Worm (Caenorhabditis elegans) whole organism, L4 larva: Measurements from ENCODE around the gene rnp-7.

Source experiments
- D1046.2 ChIP-seq: fragments of 200-800 bp; sonication (Bioruptor generic); IDR thresholded peaks from 2 replicates; pipeline ENCODE4 v1.3.6; 2022; ENCODE audit warnings: missing genetic modification characterization, missing compliant biosample characterization
- F37D6.2 ChIP-seq: sonication (generic microtip); optimal IDR thresholded peaks from 2 replicates; lab custom pipeline; 2016; ENCODE audit warnings: mild to moderate bottlenecking, missing genetic modification characterization, missing compliant biosample characterization
- T20F7.1 ChIP-seq: fragments of 200-800 bp; sonication (Bioruptor generic); optimal IDR thresholded peaks from 2 replicates; lab custom pipeline; 2018; ENCODE audit warnings: mild to moderate bottlenecking, missing genetic modification characterization, missing compliant biosample characterization
- Y5F2A.4 ChIP-seq: fragments of 200-800 bp; sonication (Bioruptor generic); optimal IDR thresholded peaks from 2 replicates; lab custom pipeline; 2018; ENCODE audit warnings: mild to moderate bottlenecking, missing genetic modification characterization, missing compliant biosample characterization
- ZK337.2 ChIP-seq: fragments of 200-800 bp; sonication (Bioruptor generic); IDR thresholded peaks from 2 replicates; pipeline ENCODE4 v1.3.6; 2022; ENCODE audit warnings: missing genetic modification reagents, missing genetic modification characterization, missing compliant biosample characterization
- aly-2 ChIP-seq: sonication (generic microtip); optimal IDR thresholded peaks from 2 replicates; lab custom pipeline; 2018; ENCODE audit warnings: missing biosample characterization, missing genetic modification characterization
- ama-1 ChIP-seq: fragments of 150-350 bp; optimal IDR thresholded peaks from 2 replicates; lab custom pipeline; 2014; ENCODE audit warnings: inconsistent platforms, mixed read lengths
- arid-1 ChIP-seq: fragments of 200-800 bp; sonication (Bioruptor generic); conservative IDR thresholded peaks from 2 replicates; pipeline ENCODE4 v1.3.6; 2022; ENCODE audit warnings: missing genetic modification reagents, missing genetic modification characterization, missing compliant biosample characterization
- ceh-20 ChIP-seq: fragments of 200-800 bp; sonication (Bioruptor generic); IDR thresholded peaks from 2 replicates; pipeline ENCODE4 v1.3.6; 2022; ENCODE audit warnings: missing genetic modification reagents, missing genetic modification characterization, missing compliant biosample characterization
- ceh-28 ChIP-seq: fragments of 150-350 bp; optimal IDR thresholded peaks from 2 replicates; lab custom pipeline; 2014; ENCODE audit warnings: missing biosample characterization, missing genetic modification reagents, missing genetic modification characterization
- ceh-32 ChIP-seq: sonication (generic microtip); optimal IDR thresholded peaks from 2 replicates; lab custom pipeline; 2016; ENCODE audit warnings: mild to moderate bottlenecking, missing genetic modification characterization, missing compliant biosample characterization; ENCODE audit not compliant: poor library complexity
- ceh-82 ChIP-seq: sonication (generic microtip); optimal IDR thresholded peaks from 2 replicates; lab custom pipeline; 2017; ENCODE audit warnings: missing biosample characterization, missing genetic modification characterization
- cey-2 ChIP-seq: sonication (generic microtip); optimal IDR thresholded peaks from 3 replicates; lab custom pipeline; 2017; ENCODE audit warnings: missing genetic modification characterization, mild to moderate bottlenecking, missing compliant biosample characterization, antibody characterized with exemption, borderline replicate concordance; ENCODE audit not compliant: insufficient read depth
- ctbp-1 ChIP-seq: fragments of 200-800 bp; sonication (Bioruptor generic); IDR thresholded peaks from 2 replicates; pipeline ENCODE4 v1.3.6; 2022; ENCODE audit warnings: missing genetic modification reagents, missing genetic modification characterization, missing compliant biosample characterization
- dmd-6 ChIP-seq: fragments of 200-800 bp; sonication (Bioruptor generic); IDR thresholded peaks from 2 replicates; pipeline ENCODE4 v1.3.6; 2022; ENCODE audit warnings: missing genetic modification reagents, missing genetic modification characterization, missing compliant biosample characterization
- dmd-8 ChIP-seq: fragments of 200-800 bp; sonication (Bioruptor generic); IDR thresholded peaks from 2 replicates; pipeline ENCODE4 v1.3.6; 2022; ENCODE audit warnings: missing genetic modification characterization, missing compliant biosample characterization
- dpl-1 ChIP-seq: fragments of 150-350 bp; optimal IDR thresholded peaks from 2 replicates; lab custom pipeline; 2014; ENCODE audit warnings: missing biosample characterization, missing genetic modification reagents, missing genetic modification characterization
- dve-1 ChIP-seq: sonication (generic microtip); optimal IDR thresholded peaks from 2 replicates; lab custom pipeline; 2017; ENCODE audit warnings: antibody characterized with exemption, mild to moderate bottlenecking, missing genetic modification characterization, missing compliant biosample characterization; ENCODE audit not compliant: insufficient read depth
- egl-43 ChIP-seq: fragments of 200-800 bp; sonication (Bioruptor generic); IDR thresholded peaks from 2 replicates; pipeline ENCODE4 v1.3.6; 2022; ENCODE audit warnings: missing genetic modification reagents, missing genetic modification characterization, missing compliant biosample characterization
- hlh-11 ChIP-seq: fragments of 200-800 bp; sonication (Bioruptor generic); optimal IDR thresholded peaks from 2 replicates; lab custom pipeline; 2018; ENCODE audit warnings: mild to moderate bottlenecking, missing genetic modification characterization, missing compliant biosample characterization
- hlh-30 ChIP-seq: sonication (generic microtip); optimal IDR thresholded peaks from 2 replicates; lab custom pipeline; 2017; ENCODE audit warnings: antibody characterized with exemption, mild to moderate bottlenecking, missing genetic modification characterization, missing compliant biosample characterization; ENCODE audit not compliant: insufficient read depth
- hmg-1.1 ChIP-seq: fragments of 200-800 bp; sonication (Bioruptor generic); IDR thresholded peaks from 2 replicates; pipeline ENCODE4 v1.3.6; 2022; ENCODE audit warnings: missing genetic modification reagents, missing genetic modification characterization, missing compliant biosample characterization
- jun-1 ChIP-seq: fragments of 150-350 bp; optimal IDR thresholded peaks from 2 replicates; lab custom pipeline; 2014; ENCODE audit warnings: missing biosample characterization, missing genetic modification reagents, missing genetic modification characterization
- lin-13 ChIP-seq: fragments of 150-350 bp; optimal IDR thresholded peaks from 2 replicates; lab custom pipeline; 2014; ENCODE audit warnings: missing biosample characterization, missing genetic modification reagents, missing genetic modification characterization
- lin-38 ChIP-seq: fragments of 200-800 bp; sonication (Bioruptor generic); IDR thresholded peaks from 2 replicates; pipeline ENCODE4 v1.3.6; 2022; ENCODE audit warnings: missing genetic modification reagents, missing genetic modification characterization, missing compliant biosample characterization
- mdt-29 ChIP-seq: fragments of 200-800 bp; sonication (Bioruptor generic); IDR thresholded peaks from 2 replicates; pipeline ENCODE4 v1.3.6; 2022; ENCODE audit warnings: missing genetic modification reagents, missing genetic modification characterization, missing compliant biosample characterization
- mep-1 ChIP-seq: fragments of 150-350 bp; sonication (generic microtip); optimal IDR thresholded peaks from 3 replicates; lab custom pipeline; 2014; ENCODE audit warnings: missing biosample characterization, missing genetic modification characterization
- nhr-10 ChIP-seq: fragments of 150-350 bp; optimal IDR thresholded peaks from 2 replicates; lab custom pipeline; 2014; ENCODE audit warnings: missing biosample characterization, missing genetic modification characterization
- nhr-11 ChIP-seq: fragments of 150-350 bp; optimal IDR thresholded peaks from 2 replicates; lab custom pipeline; 2014; ENCODE audit warnings: missing biosample characterization, missing genetic modification characterization
- nhr-237 ChIP-seq: sonication (generic microtip); optimal IDR thresholded peaks from 2 replicates; lab custom pipeline; 2017; ENCODE audit warnings: missing biosample characterization, missing genetic modification characterization
- nhr-48 ChIP-seq: sonication (generic microtip); optimal IDR thresholded peaks from 2 replicates; lab custom pipeline; 2016; ENCODE audit warnings: mild to moderate bottlenecking, missing genetic modification characterization, missing compliant biosample characterization
- nhr-6 ChIP-seq: fragments of 150-350 bp; optimal IDR thresholded peaks from 2 replicates; lab custom pipeline; 2014; ENCODE audit warnings: missing biosample characterization, missing genetic modification characterization
- nhr-77 ChIP-seq: fragments of 150-350 bp; optimal IDR thresholded peaks from 2 replicates; lab custom pipeline; 2014; ENCODE audit warnings: missing biosample characterization, missing genetic modification characterization
- pha-4 ChIP-seq, 2 experiments: fragments of 150-350 bp in 1 of 2; fragments of 200-800 bp in 1 of 2; sonication (Bioruptor generic) in 1 of 2; IDR thresholded peaks in 1 of 2; optimal IDR thresholded peaks in 1 of 2; 2 replicates each; pipeline versions ENCODE4 v1.3.6 to Lab custom; 2014 to 2022; ENCODE audit warnings: missing genetic modification characterization in 2 of 2, missing genetic modification reagents in 2 of 2, missing biosample characterization in 1 of 2, missing compliant biosample characterization in 1 of 2
- php-3 ChIP-seq: fragments of 200-800 bp; sonication (Bioruptor generic); IDR thresholded peaks from 2 replicates; pipeline ENCODE4 v1.3.6; 2022; ENCODE audit warnings: missing genetic modification reagents, missing genetic modification characterization, missing compliant biosample characterization
- pqm-1 ChIP-seq: sonication (generic microtip); optimal IDR thresholded peaks from 2 replicates; lab custom pipeline; 2017; ENCODE audit warnings: missing biosample characterization, missing genetic modification characterization
- set-16 ChIP-seq: fragments of 200-800 bp; sonication (Bioruptor generic); IDR thresholded peaks from 2 replicates; pipeline ENCODE4 v1.3.6; 2022; ENCODE audit warnings: missing genetic modification reagents, missing genetic modification characterization, missing compliant biosample characterization
- tra-1 ChIP-seq: fragments of 200-800 bp; sonication (Bioruptor generic); IDR thresholded peaks from 2 replicates; pipeline ENCODE4 v1.3.6; 2022; ENCODE audit warnings: missing genetic modification reagents, missing genetic modification characterization, missing compliant biosample characterization
- unc-130 ChIP-seq: sonication (generic microtip); optimal IDR thresholded peaks from 2 replicates; lab custom pipeline; 2016; ENCODE audit warnings: missing genetic modification reagents, missing genetic modification characterization, missing compliant biosample characterization
- unc-62 ChIP-seq, 3 experiments: fragments of 150-350 bp in 1 of 3; sonication (generic microtip); optimal IDR thresholded peaks in 2 of 3; peaks in 1 of 3; 1 replicate in 1 of 3; 2 replicates in 2 of 3; lab custom pipeline; 2014 to 2017; ENCODE audit warnings: missing biosample characterization in 3 of 3, missing genetic modification characterization in 3 of 3, missing genetic modification reagents in 3 of 3, missing genotype in 1 of 3
- vab-7 ChIP-seq: fragments of 200-800 bp; sonication (Bioruptor generic); IDR thresholded peaks from 2 replicates; pipeline ENCODE4 v1.3.6; 2022; ENCODE audit warnings: missing genetic modification reagents, missing genetic modification characterization, missing compliant biosample characterization
- zag-1 ChIP-seq: fragments of 150-350 bp; optimal IDR thresholded peaks from 2 replicates; lab custom pipeline; 2014; ENCODE audit warnings: missing biosample characterization, missing genetic modification characterization
- zip-11 ChIP-seq: fragments of 200-800 bp; sonication (Bioruptor generic); IDR thresholded peaks from 2 replicates; pipeline ENCODE4 v1.3.6; 2022; ENCODE audit warnings: missing genetic modification characterization, missing compliant biosample characterization
- ztf-11 ChIP-seq: fragments of 150-350 bp; optimal IDR thresholded peaks from 2 replicates; lab custom pipeline; 2014; ENCODE audit warnings: missing biosample characterization, missing genetic modification characterization
- ztf-7 ChIP-seq: fragments of 150-350 bp; optimal IDR thresholded peaks from 2 replicates; lab custom pipeline; 2014; ENCODE audit warnings: missing biosample characterization, missing genetic modification characterization

Gene rnp-7

DNA sequence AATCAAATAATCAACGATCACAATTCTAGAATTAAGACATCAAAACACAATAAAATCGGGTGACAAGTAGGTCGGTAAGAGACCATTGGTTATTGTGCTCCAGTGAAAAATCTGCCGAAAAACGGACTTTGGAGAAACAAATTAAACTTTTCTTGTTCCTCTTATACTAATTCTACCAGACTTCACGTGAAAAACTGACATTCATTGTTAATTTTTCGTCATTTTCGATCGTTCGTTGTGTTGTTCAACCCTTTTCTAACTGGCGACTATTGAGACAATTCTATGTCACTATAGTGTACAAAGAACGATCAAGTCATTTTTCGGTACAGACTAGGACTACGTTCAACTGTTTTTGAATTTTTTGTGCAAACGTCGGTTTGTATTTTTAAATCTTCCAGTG lies 40.5 kb downstream of the rnp-7 start (continued):
- TF ChIP-seq ama-1 (lab: Kevin White, UChicago) (peak; percentile 59), zip-11 (GFP tag; lab: Robert Waterston, UW) (no peak), nhr-48 (peak; percentile 41), Y5F2A.4 (GFP tag; lab: Kevin White, UChicago) (no peak), unc-130 (no peak), cey-2 (tag; lab: Kevin White, UChicago) (no peak), lin-38 (no peak), vab-7 (GFP tag; lab: Robert Waterston, UW) (no peak), dve-1 (peak; percentile 64), ceh-32 (no peak), dpl-1 (GFP tag; lab: Kevin White, UChicago) (no peak), ZK337.2 (GFP tag; lab: Robert Waterston, UW) (no peak), pha-4 (GFP tag; IDR thresholded peaks at IDR 0.05; lab: Robert Waterston, UW) (no peak), pha-4 (tag; optimal IDR thresholded peaks at IDR 0.05; lab: Kevin White, UChicago) (no peak), pqm-1 (peak; percentile 12), ztf-11 (no peak), hmg-1.1 (GFP tag; lab: Robert Waterston, UW) (no peak), hlh-11 (tag; lab: Kevin White, UChicago) (peak; percentile 27), ztf-7 (tag; lab: Kevin White, UChicago) (peak; percentile 31), egl-43 (GFP tag; lab: Robert Waterston, UW) (no peak), nhr-11 (tag; lab: Kevin White, UChicago) (no peak), hlh-30 (tag; lab: Kevin White, UChicago) (peak; percentile 37), dmd-6 (GFP tag; lab: Robert Waterston, UW) (peak; percentile 55; the same call in 1 of the 2 replicates), php-3 (GFP tag; lab: Robert Waterston, UW) (no peak), lin-13 (GFP tag; lab: Kevin White, UChicago) (no peak), set-16 (GFP tag; lab: Robert Waterston, UW) (no peak), mep-1 (peak; percentile 40), nhr-237 (no peak), unc-62 (GFP tag; optimal IDR thresholded peaks at IDR 0.05 in 1 of 2; lab: Kevin White, UChicago) (no peak), unc-62 (tag; optimal IDR thresholded peaks at IDR 0.05; lab: Kevin White, UChicago) (no peak), mdt-29 (no peak), dmd-8 (GFP tag; lab: Robert Waterston, UW) (no peak), F37D6.2 (tag; lab: Kevin White, UChicago) (no peak), zag-1 (tag; lab: Kevin White, UChicago) (no peak), ceh-82 (no peak), ceh-20 (GFP tag; lab: Robert Waterston, UW) (no peak), arid-1 (GFP tag; lab: Robert Waterston, UW) (0 out of 2 replicates have a peak, but pooled peaks have one; percentile 14), aly-2 (no peak), ctbp-1 (GFP tag; lab: Robert Waterston, UW) (no peak), T20F7.1 (GFP tag; lab: Kevin White, UChicago) (peak; percentile 39), nhr-77 (tag; lab: Kevin White, UChicago) (peak; percentile 29), nhr-10 (peak; percentile 33), jun-1 (tag; lab: Kevin White, UChicago) (no peak), D1046.2 (GFP tag; lab: Robert Waterston, UW) (no peak), nhr-6 (tag; lab: Kevin White, UChicago) (no peak), tra-1 (no peak), ceh-28 (tag; lab: Kevin White, UChicago) (no peak)
